Worm (Caenorhabditis elegans): ENCODE results near the gene K12H6.5.

ce11 chrII:2871816-2872215 is 45.8 kb upstream of the K12H6.5 start, which contains the start of gene Y110A2AL.10:
- no peak for TF ChIP-seq sptf-2 (GFP tag; optimal IDR thresholded peaks at IDR 0.05)
- no peak for TF ChIP-seq Y67H2A.10 (GFP tag; conservative IDR thresholded peaks at IDR 0.05)
- no peak for TF ChIP-seq ztf-25 (GFP tag; IDR thresholded peaks at IDR 0.05)
- TF ChIP-seq let-526 (GFP tag; IDR thresholded peaks at IDR 0.05), result no peak
- TF ChIP-seq snpc-1.1 (tag; optimal IDR thresholded peaks at IDR 0.05; ENCODE audit: insufficient read depth), result no peak
- TF ChIP-seq lin-40 (tag; optimal IDR thresholded peaks at IDR 0.05), result no peak
- no peak for TF ChIP-seq T26A5.8 (tag; optimal IDR thresholded peaks at IDR 0.05)

All from whole organism, young adult.